Fruit fly (Drosophila melanogaster) S2 (cell line): Measurements from ENCODE around the gene CG42486.

Source experiments
- CG8478 ChIP-seq: fragments of >200 bp; optimal IDR thresholded peaks from 2 replicates; lab custom pipeline; 2018
- CTCF ChIP-seq, 2 experiments: fragments of >200 bp; optimal IDR thresholded peaks; 2 replicates each; lab custom pipeline; 2018

- TF ChIP-seq CG8478 (lab: Kevin White, UChicago) (no peak), CTCF (optimal IDR thresholded peaks at IDR 0.05; lab: Kevin White, UChicago) (no peak)
Measured at dm6 chr2L:11841538-11841937, 1.4 kb upstream of the CG42486 start.
